Worm (Caenorhabditis elegans) whole organism, mixed stage, embryonic: ENCODE data around the gene sru-45.

Experiments
- ceh-83 ChIP-seq: fragments of 200-800 bp; sonication (Bioruptor generic); optimal IDR thresholded peaks from 2 replicates; lab custom pipeline; 2018; ENCODE audit warnings: mild to moderate bottlenecking, missing genetic modification characterization, missing compliant biosample characterization
- elt-1 ChIP-seq: sonication (generic microtip); optimal IDR thresholded peaks from 2 replicates; lab custom pipeline; 2017; ENCODE audit warnings: missing genetic modification characterization, mild to moderate bottlenecking, missing compliant biosample characterization, antibody characterized with exemption, moderate library complexity, borderline replicate concordance; ENCODE audit not compliant: insufficient read depth
- lin-13 ChIP-seq: fragments of 150-350 bp; optimal IDR thresholded peaks from 2 replicates; lab custom pipeline; 2014; ENCODE audit warnings: missing biosample characterization, missing genetic modification characterization
- lsy-2 ChIP-seq: fragments of 150-350 bp; optimal IDR thresholded peaks from 2 replicates; lab custom pipeline; 2014; ENCODE audit warnings: missing biosample characterization, missing genetic modification characterization
- nhr-2 ChIP-seq: fragments of 150-350 bp; optimal IDR thresholded peaks from 2 replicates; lab custom pipeline; 2014; ENCODE audit warnings: missing biosample characterization, missing genetic modification characterization
- nhr-28 ChIP-seq: fragments of 150-350 bp; optimal IDR thresholded peaks from 2 replicates; lab custom pipeline; 2014; ENCODE audit warnings: missing biosample characterization, missing genetic modification characterization
- pha-4 ChIP-seq: fragments of 150-350 bp; optimal IDR thresholded peaks from 2 replicates; lab custom pipeline; 2018; ENCODE audit warnings: missing biosample characterization, missing genetic modification reagents, missing genetic modification characterization
- sem-2 ChIP-seq: fragments of 200-800 bp; sonication (Bioruptor generic); optimal IDR thresholded peaks from 2 replicates; lab custom pipeline; 2018; ENCODE audit warnings: mild to moderate bottlenecking, missing genetic modification characterization, missing compliant biosample characterization
- snpc-4 ChIP-seq: fragments of 150-350 bp; optimal IDR thresholded peaks from 2 replicates; lab custom pipeline; 2014; ENCODE audit warnings: missing biosample characterization, missing genetic modification characterization
- sptf-1 ChIP-seq: sonication (generic microtip); optimal IDR thresholded peaks from 2 replicates; lab custom pipeline; 2017; ENCODE audit warnings: mild to moderate bottlenecking, missing genetic modification characterization, moderate library complexity, missing compliant biosample characterization
- unc-39 ChIP-seq: fragments of 150-350 bp; optimal IDR thresholded peaks from 2 replicates; lab custom pipeline; 2014; ENCODE audit warnings: missing biosample characterization, missing genetic modification characterization
- unc-62 ChIP-seq: fragments of 150-350 bp; optimal IDR thresholded peaks from 2 replicates; lab custom pipeline; 2014; ENCODE audit warnings: missing biosample characterization, missing genetic modification reagents, missing genetic modification characterization
- ztf-11 ChIP-seq: fragments of 150-350 bp; optimal IDR thresholded peaks from 2 replicates; lab custom pipeline; 2014; ENCODE audit warnings: missing biosample characterization, missing genetic modification characterization

DNA sequence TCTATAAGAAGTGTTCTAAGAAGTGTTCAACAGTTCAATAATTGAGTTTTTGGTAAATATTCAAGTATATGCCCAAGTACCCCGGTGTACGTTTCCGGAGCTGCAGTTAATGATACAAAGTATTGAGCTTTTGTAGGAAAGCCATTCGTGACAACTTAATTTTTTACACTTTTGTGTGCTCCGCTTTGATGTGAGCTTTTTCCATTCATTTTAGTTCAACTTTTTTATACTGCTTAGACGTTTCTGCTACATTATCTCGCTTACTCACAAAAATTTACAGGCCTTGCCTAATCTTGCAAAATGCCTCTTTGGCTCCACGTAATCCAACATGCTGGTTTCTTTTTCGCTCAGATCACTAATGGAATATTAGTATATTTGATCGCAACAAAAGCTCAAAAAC, 10.2 kb downstream of the sru-45 start, which contains the start of gene str-151:
- TF ChIP-seq ztf-11 (tag; lab: Kevin White, UChicago) (no peak), pha-4 (tag; lab: Kevin White, UChicago) (no peak), sptf-1 (tag; lab: Kevin White, UChicago) (no peak), lin-13 (tag; lab: Kevin White, UChicago) (no peak), snpc-4 (no peak), lsy-2 (no peak), sem-2 (no peak), ceh-83 (GFP tag; lab: Kevin White, UChicago) (no peak), nhr-28 (no peak), unc-62 (no peak), nhr-2 (tag; lab: Kevin White, UChicago) (no peak), unc-39 (no peak), elt-1 (no peak)
